Worm (Caenorhabditis elegans) whole organism, early embryonic: ENCODE data around the gene serp-1.2.

ENCODE experiments used
- B0310.2 ChIP-seq: sonication (generic microtip); optimal IDR thresholded peaks from 2 replicates; lab custom pipeline; 2016; ENCODE audit warnings: mild to moderate bottlenecking, missing genetic modification characterization, missing compliant biosample characterization
- F13C5.2 ChIP-seq: sonication (generic microtip); optimal IDR thresholded peaks from 2 replicates; lab custom pipeline; 2017; ENCODE audit warnings: mild to moderate bottlenecking, missing genetic modification characterization, inconsistent platforms, missing compliant biosample characterization
- aly-1 ChIP-seq: sonication (generic microtip); optimal IDR thresholded peaks from 2 replicates; lab custom pipeline; 2016; ENCODE audit warnings: missing genetic modification characterization, missing compliant biosample characterization
- ama-1 ChIP-seq: fragments of 150-350 bp; optimal IDR thresholded peaks from 2 replicates; lab custom pipeline; 2014
- ceh-13 ChIP-seq: fragments of 200-800 bp; sonication (Bioruptor generic); optimal IDR thresholded peaks from 2 replicates; lab custom pipeline; 2018; ENCODE audit warnings: mild to moderate bottlenecking, missing genetic modification characterization, missing compliant biosample characterization
- flt-1 ChIP-seq: fragments of 200-800 bp; sonication (Bioruptor generic); IDR thresholded peaks from 2 replicates; pipeline ENCODE4 v1.3.6; 2022; ENCODE audit warnings: missing genetic modification characterization, missing compliant biosample characterization
- hmbx-1 ChIP-seq: sonication (generic microtip); optimal IDR thresholded peaks from 2 replicates; lab custom pipeline; 2016; ENCODE audit warnings: mild to moderate bottlenecking, missing genetic modification characterization, missing compliant biosample characterization
- pes-1 ChIP-seq: fragments of 200-800 bp; sonication (Bioruptor generic); IDR thresholded peaks from 2 replicates; pipeline ENCODE4 v1.3.6; 2022; ENCODE audit warnings: missing genetic modification reagents, missing genetic modification characterization, missing compliant biosample characterization
- tra-4 ChIP-seq: sonication (generic microtip); optimal IDR thresholded peaks from 2 replicates; lab custom pipeline; 2017; ENCODE audit warnings: missing genetic modification characterization, missing compliant biosample characterization

ce11 chrIV:8206314-8206713, 19.2 kb upstream of the serp-1.2 start, which contains the start of gene svh-1:
- TF ChIP-seq F13C5.2 (tag; lab: Kevin White, UChicago) (no peak), hmbx-1 (tag; lab: Kevin White, UChicago) (no peak), ama-1 (lab: Kevin White, UChicago) (no peak), aly-1 (tag; lab: Kevin White, UChicago) (no peak), flt-1 (no peak), tra-4 (no peak), B0310.2 (tag; lab: Kevin White, UChicago) (no peak), pes-1 (GFP tag; lab: Robert Waterston, UW) (no peak), ceh-13 (GFP tag; lab: Kevin White, UChicago) (no peak)
